Fruit fly (Drosophila melanogaster) whole organism, embryonic: ENCODE results near the gene CG10195.
A peak's percentile ranks its signal among the peaks of the same experiment; 100 is the strongest.

Experiments used
- Asciz ChIP-seq: fragments of 200-800 bp; sonication (Bioruptor generic); optimal IDR thresholded peaks from 2 replicates; lab custom pipeline; 2017; ENCODE audit warnings: missing biosample characterization, mild to moderate bottlenecking, missing genetic modification characterization, missing genetic modification reagents
- CG1233 ChIP-seq: fragments of 200-800 bp; sonication (Bioruptor generic); optimal IDR thresholded peaks from 4 replicates; lab custom pipeline; 2018; ENCODE audit warnings: missing biosample characterization, mild to moderate bottlenecking, missing genetic modification characterization
- CG13296 ChIP-seq: fragments of 200-800 bp; sonication (Bioruptor generic); optimal IDR thresholded peaks from 3 replicates; lab custom pipeline; 2018; ENCODE audit warnings: missing biosample characterization, mild to moderate bottlenecking, missing genetic modification characterization
- CG13775 ChIP-seq: fragments of 200-800 bp; sonication (Bioruptor generic); optimal IDR thresholded peaks from 3 replicates; lab custom pipeline; 2017; ENCODE audit warnings: missing biosample characterization, mild to moderate bottlenecking, missing genetic modification characterization
- CG13894 ChIP-seq: fragments of 200-800 bp; sonication (Bioruptor generic); optimal IDR thresholded peaks from 3 replicates; lab custom pipeline; 2018; ENCODE audit warnings: missing biosample characterization, mild to moderate bottlenecking, missing genetic modification characterization, moderate library complexity
- CG14710 ChIP-seq: fragments of 200-800 bp; sonication (Bioruptor generic); optimal IDR thresholded peaks from 3 replicates; lab custom pipeline; 2019; ENCODE audit warnings: missing biosample characterization, mild to moderate bottlenecking, missing genetic modification characterization, moderate library complexity
- CG15601 ChIP-seq: fragments of 200-800 bp; sonication (Bioruptor generic); optimal IDR thresholded peaks from 3 replicates; lab custom pipeline; 2019; ENCODE audit warnings: missing biosample characterization, mild to moderate bottlenecking, missing genetic modification characterization, moderate library complexity
- CG1602 ChIP-seq: fragments of 200-800 bp; sonication (Bioruptor generic); optimal IDR thresholded peaks from 3 replicates; lab custom pipeline; 2016; ENCODE audit warnings: missing biosample characterization, missing genetic modification characterization
- CG16815 ChIP-seq: fragments of 200-800 bp; sonication (Bioruptor generic); optimal IDR thresholded peaks from 3 replicates; lab custom pipeline; 2017; ENCODE audit warnings: missing biosample characterization, mild to moderate bottlenecking, missing genetic modification characterization
- CG17361 ChIP-seq: fragments of 200-800 bp; sonication (Bioruptor generic); IDR thresholded peaks from 3 replicates; pipeline ENCODE4 v1.3.6; 2022; ENCODE audit warnings: missing biosample characterization, missing genetic modification characterization
- CG17568 ChIP-seq: fragments of 200-800 bp; sonication (Bioruptor generic); optimal IDR thresholded peaks from 2 replicates; lab custom pipeline; 2018; ENCODE audit warnings: missing biosample characterization, mild to moderate bottlenecking, missing genetic modification characterization, moderate library complexity
- CG1832 ChIP-seq: fragments of 200-800 bp; sonication (Bioruptor generic); optimal IDR thresholded peaks from 2 replicates; lab custom pipeline; 2017; ENCODE audit warnings: missing biosample characterization, mild to moderate bottlenecking, missing genetic modification characterization, inconsistent platforms
- CG30403 ChIP-seq: fragments of 200-800 bp; sonication (Bioruptor generic); optimal IDR thresholded peaks from 3 replicates; lab custom pipeline; 2016; ENCODE audit warnings: missing biosample characterization, missing genetic modification characterization
- CG34376 ChIP-seq: fragments of 200-800 bp; sonication (Bioruptor generic); optimal IDR thresholded peaks from 2 replicates; lab custom pipeline; 2018; ENCODE audit warnings: missing biosample characterization, mild to moderate bottlenecking, missing genetic modification characterization
- CG3838 ChIP-seq: fragments of 200-800 bp; sonication (Bioruptor generic); optimal IDR thresholded peaks from 3 replicates; lab custom pipeline; 2016; ENCODE audit warnings: missing biosample characterization, missing genetic modification characterization
- CG3995 ChIP-seq: fragments of 200-800 bp; sonication (Bioruptor generic); optimal IDR thresholded peaks from 3 replicates; lab custom pipeline; 2016; ENCODE audit warnings: missing biosample characterization, missing genetic modification characterization
- CG42726 ChIP-seq: fragments of 200-800 bp; sonication (Bioruptor generic); IDR thresholded peaks from 2 replicates; pipeline ENCODE4 v1.3.6; 2022; ENCODE audit warnings: missing biosample characterization, missing genetic modification characterization; ENCODE audit not compliant: partially characterized antibody
- CG4820 ChIP-seq: fragments of 200-800 bp; sonication (Bioruptor generic); optimal IDR thresholded peaks from 3 replicates; lab custom pipeline; 2016; ENCODE audit warnings: missing biosample characterization, missing genetic modification characterization
- CG5953 ChIP-seq: fragments of 200-800 bp; sonication (Bioruptor generic); IDR thresholded peaks from 2 replicates; pipeline ENCODE4 v1.3.6; 2022; ENCODE audit warnings: missing biosample characterization, missing genetic modification characterization
- CG7963 ChIP-seq: fragments of 200-800 bp; sonication (Bioruptor generic); IDR thresholded peaks from 3 replicates; pipeline ENCODE4 v1.3.6; 2022; ENCODE audit warnings: missing biosample characterization, missing genetic modification characterization; ENCODE audit not compliant: partially characterized antibody
- CG7987 ChIP-seq: fragments of 200-800 bp; sonication (Bioruptor generic); optimal IDR thresholded peaks from 2 replicates; lab custom pipeline; 2018; ENCODE audit warnings: missing biosample characterization, mild to moderate bottlenecking, missing genetic modification characterization, moderate library complexity
- CG8281 ChIP-seq: fragments of 200-800 bp; sonication (Bioruptor generic); optimal IDR thresholded peaks from 2 replicates; lab custom pipeline; 2018; ENCODE audit warnings: missing biosample characterization, mild to moderate bottlenecking, missing genetic modification characterization, moderate library complexity
- CG8944 ChIP-seq: fragments of 200-800 bp; sonication (Bioruptor generic); optimal IDR thresholded peaks from 3 replicates; lab custom pipeline; 2016; ENCODE audit warnings: missing biosample characterization, missing genetic modification characterization
- CG9817 ChIP-seq: fragments of 200-800 bp; sonication (Bioruptor generic); optimal IDR thresholded peaks from 2 replicates; lab custom pipeline; 2018; ENCODE audit warnings: missing biosample characterization, mild to moderate bottlenecking, missing genetic modification characterization, moderate library complexity
- D19B ChIP-seq: fragments of 200-800 bp; sonication (Bioruptor generic); optimal IDR thresholded peaks from 2 replicates; lab custom pipeline; 2017; ENCODE audit warnings: missing biosample characterization, mild to moderate bottlenecking, missing genetic modification characterization
- Doc2 ChIP-seq: fragments of 200-800 bp; sonication (Bioruptor generic); IDR thresholded peaks from 2 replicates; pipeline ENCODE4 v1.3.6; 2022; ENCODE audit warnings: missing biosample characterization, missing genetic modification characterization
- E2f2 ChIP-seq: fragments of 200-800 bp; sonication (Bioruptor generic); IDR thresholded peaks from 2 replicates; pipeline ENCODE4 v1.3.6; 2022; ENCODE audit warnings: missing biosample characterization, missing genetic modification characterization
- ERR ChIP-seq: fragments of 200-800 bp; sonication (Bioruptor generic); optimal IDR thresholded peaks from 2 replicates; lab custom pipeline; 2016; ENCODE audit warnings: missing biosample characterization, missing genetic modification characterization
- GATAe ChIP-seq: fragments of 200-800 bp; sonication (Bioruptor generic); conservative IDR thresholded peaks from 2 replicates; pipeline ENCODE4 v1.3.6; 2022; ENCODE audit warnings: missing biosample characterization, missing genetic modification characterization
- Oaz ChIP-seq: fragments of 200-800 bp; sonication (Bioruptor generic); IDR thresholded peaks from 2 replicates; pipeline ENCODE4 v1.3.6; 2022; ENCODE audit warnings: missing biosample characterization, missing genetic modification characterization
- Rfx ChIP-seq: fragments of 200-800 bp; sonication (Bioruptor generic); IDR thresholded peaks from 2 replicates; pipeline ENCODE4 v1.3.6; 2022; ENCODE audit warnings: missing biosample characterization, missing genetic modification characterization
- Taf1 ChIP-seq: fragments of 200-800 bp; sonication (Bioruptor generic); IDR thresholded peaks from 2 replicates; pipeline ENCODE4 v1.3.6; 2022; ENCODE audit warnings: missing biosample characterization, missing genetic modification characterization
- corto ChIP-seq: fragments of 200-800 bp; sonication (Bioruptor generic); optimal IDR thresholded peaks from 2 replicates; lab custom pipeline; 2016; ENCODE audit warnings: missing biosample characterization, mild to moderate bottlenecking, missing genetic modification characterization, moderate library complexity
- dmrt99B ChIP-seq: fragments of 200-800 bp; sonication (Bioruptor generic); optimal IDR thresholded peaks from 2 replicates; lab custom pipeline; 2018; ENCODE audit warnings: missing biosample characterization, mild to moderate bottlenecking, missing genetic modification characterization, moderate library complexity
- gt ChIP-seq: fragments of 200-800 bp; sonication (Bioruptor generic); IDR thresholded peaks from 2 replicates; pipeline ENCODE4 v1.3.6; 2022; ENCODE audit warnings: missing biosample characterization, missing genetic modification characterization
- hb ChIP-seq: fragments of 200-800 bp; sonication (Bioruptor generic); IDR thresholded peaks from 3 replicates; pipeline ENCODE4 v1.3.6; 2022; ENCODE audit warnings: missing biosample characterization, missing genetic modification characterization; ENCODE audit not compliant: partially characterized antibody
- jumu ChIP-seq: fragments of 200-800 bp; sonication (Bioruptor generic); optimal IDR thresholded peaks from 3 replicates; lab custom pipeline; 2016; ENCODE audit warnings: missing biosample characterization, missing genetic modification characterization
- kah ChIP-seq: fragments of 200-800 bp; sonication (Bioruptor generic); optimal IDR thresholded peaks from 2 replicates; lab custom pipeline; 2018; ENCODE audit warnings: missing biosample characterization, mild to moderate bottlenecking, missing genetic modification characterization
- kay ChIP-seq: fragments of 200-800 bp; sonication (Bioruptor generic); optimal IDR thresholded peaks from 2 replicates; lab custom pipeline; 2016; ENCODE audit warnings: missing biosample characterization, missing genetic modification characterization
- ken ChIP-seq: fragments of 200-800 bp; sonication (Bioruptor generic); IDR thresholded peaks from 3 replicates; pipeline ENCODE4 v1.3.6; 2022; ENCODE audit warnings: missing biosample characterization, missing genetic modification characterization
- klu ChIP-seq: fragments of 200-800 bp; sonication (Bioruptor generic); IDR thresholded peaks from 2 replicates; pipeline ENCODE4 v1.3.6; 2022; ENCODE audit warnings: missing biosample characterization, missing genetic modification characterization
- mld ChIP-seq: fragments of 200-800 bp; sonication (Bioruptor generic); IDR thresholded peaks from 3 replicates; pipeline ENCODE4 v1.3.6; 2022; ENCODE audit warnings: missing biosample characterization, missing genetic modification characterization; ENCODE audit not compliant: partially characterized antibody
- nmo ChIP-seq: fragments of 200-800 bp; sonication (Bioruptor generic); optimal IDR thresholded peaks from 2 replicates; lab custom pipeline; 2018; ENCODE audit warnings: missing biosample characterization, mild to moderate bottlenecking, missing genetic modification characterization, moderate library complexity
- pan ChIP-seq, 4 experiments: fragments of >200 bp in 3 of 4; fragments of 200-800 bp in 1 of 4; sonication (Bioruptor generic) in 1 of 4; optimal IDR thresholded peaks in 3 of 4; IDR thresholded peaks in 1 of 4; 2 replicates each; pipeline versions ENCODE4 v1.3.6 to Lab custom; 2017 to 2022; ENCODE audit warnings: missing biosample characterization in 2 of 4, missing genetic modification characterization in 2 of 4, mixed read lengths in 1 of 4
- pita ChIP-seq: fragments of 200-800 bp; sonication (Bioruptor generic); optimal IDR thresholded peaks from 2 replicates; lab custom pipeline; 2017; ENCODE audit warnings: missing biosample characterization, mild to moderate bottlenecking, missing genetic modification characterization
- rib ChIP-seq: fragments of 200-800 bp; sonication (Bioruptor generic); IDR thresholded peaks from 2 replicates; pipeline ENCODE4 v1.3.6; 2022; ENCODE audit warnings: missing biosample characterization, missing genetic modification characterization
- shn ChIP-seq: fragments of 200-800 bp; sonication (Bioruptor generic); optimal IDR thresholded peaks from 3 replicates; lab custom pipeline; 2016; ENCODE audit warnings: missing biosample characterization, missing genetic modification characterization
- toy ChIP-seq: fragments of 200-800 bp; sonication (Bioruptor generic); IDR thresholded peaks from 2 replicates; pipeline ENCODE4 v1.3.6; 2022; ENCODE audit warnings: missing biosample characterization, missing genetic modification characterization
- yki ChIP-seq: fragments of >200 bp; optimal IDR thresholded peaks from 3 replicates; lab custom pipeline; 2018
- zen ChIP-seq: fragments of 200-800 bp; sonication (Bioruptor generic); optimal IDR thresholded peaks from 3 replicates; lab custom pipeline; 2018; ENCODE audit warnings: missing biosample characterization, mild to moderate bottlenecking, missing genetic modification characterization, moderate library complexity

Gene CG10195

dm6 chr2L:19528308-19528707 lies 43.8 kb upstream of the CG10195 start (continued):
- TF ChIP-seq kay (GFP tag; lab: Kevin White, UChicago) (peak; percentile 94), ERR (GFP tag; lab: Kevin White, UChicago) (peak; percentile 96), CG13894 (tag; lab: Kevin White, UChicago) (peak; percentile 98), Oaz (GFP tag; lab: Robert Waterston, UW) (peak; percentile 92), shn (peak; percentile 82), CG3838 (GFP tag; lab: Kevin White, UChicago) (peak; percentile 79), CG8944 (GFP tag; lab: Kevin White, UChicago) (peak; percentile 87), GATAe (peak; percentile 95), CG5953 (GFP tag; lab: Robert Waterston, UW) (peak; percentile 81), CG3995 (GFP tag; lab: Kevin White, UChicago) (peak; percentile 84), pan (optimal IDR thresholded peaks at IDR 0.05; lab: Kevin White, UChicago) (no peak), pan (GFP tag; optimal IDR thresholded peaks at IDR 0.05 in 1 of 2, IDR thresholded peaks at IDR 0.05 in 1 of 2) (peak in 1 of 2 experiments; percentile 98), mld (GFP tag; lab: Robert Waterston, UW) (no peak), dmrt99B (tag; lab: Kevin White, UChicago) (peak; percentile 93), klu (GFP tag; lab: Robert Waterston, UW) (peak; percentile 90), CG8281 (tag; lab: Kevin White, UChicago) (peak; percentile 80), CG13296 (peak; percentile 98), Rfx (GFP tag; lab: Robert Waterston, UW) (peak; percentile 99), CG17361 (GFP tag; lab: Robert Waterston, UW) (peak; percentile 88), CG34376 (GFP tag; lab: Kevin White, UChicago) (peak; percentile 98), D19B (GFP tag; lab: Kevin White, UChicago) (peak; percentile 93), ken (GFP tag; lab: Robert Waterston, UW) (peak; percentile 90), nmo (GFP tag; lab: Kevin White, UChicago) (peak; percentile 91), CG1832 (GFP tag; lab: Kevin White, UChicago) (no peak), zen (tag; lab: Kevin White, UChicago) (peak; percentile 78), CG16815 (GFP tag; lab: Kevin White, UChicago) (peak; percentile 85), CG1602 (GFP tag; lab: Kevin White, UChicago) (peak; percentile 85), E2f2 (GFP tag; lab: Robert Waterston, UW) (peak; percentile 80), pita (GFP tag; lab: Kevin White, UChicago) (no peak), corto (GFP tag; lab: Kevin White, UChicago) (peak; percentile 84), rib (GFP tag; lab: Robert Waterston, UW) (peak; percentile 98), CG7963 (GFP tag; lab: Robert Waterston, UW) (no peak), Doc2 (peak; percentile 72), CG15601 (peak; percentile 68), CG42726 (no peak), Asciz (GFP tag; lab: Kevin White, UChicago) (peak; percentile 80), hb (GFP tag; lab: Robert Waterston, UW) (no peak), gt (peak; percentile 65), CG13775 (GFP tag; lab: Kevin White, UChicago) (peak; percentile 94), CG4820 (GFP tag; lab: Kevin White, UChicago) (peak; percentile 89), jumu (GFP tag; lab: Kevin White, UChicago) (peak; percentile 89), CG14710 (tag; lab: Kevin White, UChicago) (peak; percentile 57), CG9817 (tag; lab: Kevin White, UChicago) (peak; percentile 95), CG30403 (GFP tag; lab: Kevin White, UChicago) (peak; percentile 96), CG1233 (GFP tag; lab: Kevin White, UChicago) (peak; percentile 94), kah (GFP tag; lab: Kevin White, UChicago) (peak; percentile 73), CG7987 (GFP tag; lab: Kevin White, UChicago) (peak; percentile 91), yki (lab: Kevin White, UChicago) (no peak), Taf1 (GFP tag; lab: Robert Waterston, UW) (peak; percentile 96), toy (GFP tag; lab: Robert Waterston, UW) (peak; percentile 92), CG17568 (GFP tag; lab: Kevin White, UChicago) (peak; percentile 92)
